Worm (Caenorhabditis elegans): ENCODE measurements around the gene plk-3.

- TF ChIP-seq pes-1 (GFP tag; IDR thresholded peaks at IDR 0.05) (peak; percentile 56; the same call in 1 of the 2 replicates), ama-1 (optimal IDR thresholded peaks at IDR 0.05) (peak; percentile 93), flt-1 (GFP tag; IDR thresholded peaks at IDR 0.05) (no peak; the same call in 1 of the 2 replicates), F13C5.2 (tag; optimal IDR thresholded peaks at IDR 0.05) (no peak), hmbx-1 (tag; optimal IDR thresholded peaks at IDR 0.05) (no peak), hmg-4 (GFP tag; optimal IDR thresholded peaks at IDR 0.05) (no peak)
These were observed 15.4 kb upstream of the plk-3 start for ce11 chrIV:7488457-7488783.

Data from whole organism, early embryonic.